Fruit fly (Drosophila melanogaster): Measurements from ENCODE around the gene POLDIP2.

Gene POLDIP2

dm6 chr3R:5467619-5468018 is at the start of gene POLDIP2:
POLDIP2 (plus strand) TSS chr3R:5467778.
- TF ChIP-seq CG8478 (optimal IDR thresholded peaks at IDR 0.05): no peak
- no peak for TF ChIP-seq CTCF (optimal IDR thresholded peaks at IDR 0.05)

dm6 chr3R:5420454-5420853 is 47.1 kb upstream of the POLDIP2 start:
- TF ChIP-seq CTCF (optimal IDR thresholded peaks at IDR 0.05) (no peak), CG8478 (optimal IDR thresholded peaks at IDR 0.05) (no peak)

dm6 chr3R:5422123-5422522 is 45.5 kb upstream of the POLDIP2 start:
- TF ChIP-seq CG8478 (optimal IDR thresholded peaks at IDR 0.05): no peak
- TF ChIP-seq CTCF (optimal IDR thresholded peaks at IDR 0.05): no peak

dm6 chr3R:5427157-5427556 is 40.4 kb upstream of the POLDIP2 start, which contains the start of gene CG12147:
CG12147 (minus strand) TSS chr3R:5427257.
- TF ChIP-seq CTCF (optimal IDR thresholded peaks at IDR 0.05) (no peak), CG8478 (optimal IDR thresholded peaks at IDR 0.05) (no peak)

- TF ChIP-seq CTCF (optimal IDR thresholded peaks at IDR 0.05) (no peak), CG8478 (optimal IDR thresholded peaks at IDR 0.05) (no peak)
Measured at dm6 chr3R:5429786-5430185, 37.8 kb upstream of the POLDIP2 start.

dm6 chr3R:5438750-5439149 is 28.8 kb upstream of the POLDIP2 start:
- TF ChIP-seq CTCF (optimal IDR thresholded peaks at IDR 0.05): no peak
- no peak for TF ChIP-seq CG8478 (optimal IDR thresholded peaks at IDR 0.05)

dm6 chr3R:5454334-5454733 is 13.2 kb upstream of the POLDIP2 start:
- TF ChIP-seq CG8478 (optimal IDR thresholded peaks at IDR 0.05) (no peak), CTCF (optimal IDR thresholded peaks at IDR 0.05) (no peak)

dm6 chr3R:5458627-5459026 is 9.0 kb upstream of the POLDIP2 start:
- TF ChIP-seq CTCF (optimal IDR thresholded peaks at IDR 0.05) (no peak), CG8478 (optimal IDR thresholded peaks at IDR 0.05) (no peak)

- TF ChIP-seq CG8478 (optimal IDR thresholded peaks at IDR 0.05): no peak
- TF ChIP-seq CTCF (optimal IDR thresholded peaks at IDR 0.05): no peak
Measured at dm6 chr3R:5463199-5463949, 4.2 kb upstream of the POLDIP2 start.

dm6 chr3R:5464481-5464880 is 3.1 kb upstream of the POLDIP2 start, which contains the start of gene PEK:
PEK (minus strand) TSS chr3R:5464753.
- TF ChIP-seq CG8478 (optimal IDR thresholded peaks at IDR 0.05) (no peak), CTCF (optimal IDR thresholded peaks at IDR 0.05) (no peak)

dm6 chr3R:5466875-5467274 is 703 bp upstream of the POLDIP2 start, which contains the start of gene RpL35A:
RpL35A (minus strand) TSS chr3R:5467101.
- TF ChIP-seq CTCF (optimal IDR thresholded peaks at IDR 0.05) (peak in 1 of 2 experiments; percentile 58), CG8478 (optimal IDR thresholded peaks at IDR 0.05) (no peak)

- TF ChIP-seq CTCF (optimal IDR thresholded peaks at IDR 0.05): no peak
- no peak for TF ChIP-seq CG8478 (optimal IDR thresholded peaks at IDR 0.05)
Measured at dm6 chr3R:5470586-5471283, 3.2 kb downstream of the POLDIP2 start, which contains the start of the genes mRpL44 and Snr1. mRpL44 (minus strand) TSS chr3R:5470636. Snr1 (plus strand) TSS chr3R:5470926.

- TF ChIP-seq CTCF (optimal IDR thresholded peaks at IDR 0.05): peak in 1 of 2 experiments; percentile 13
- no peak for TF ChIP-seq CG8478 (optimal IDR thresholded peaks at IDR 0.05)
Measured at dm6 chr3R:5474551-5474950, 7.0 kb downstream of the POLDIP2 start, which contains the start of the genes CG45100, HDAC3 and Hcs. CG45100 (minus strand) TSS chr3R:5474600. HDAC3 (minus strand) TSS chr3R:5474600. Hcs (plus strand) TSS chr3R:5474899.

- TF ChIP-seq CG8478 (optimal IDR thresholded peaks at IDR 0.05): no peak
- TF ChIP-seq CTCF (optimal IDR thresholded peaks at IDR 0.05): no peak
Measured at dm6 chr3R:5482790-5483189, 15.2 kb downstream of the POLDIP2 start.

dm6 chr3R:5483488-5484109 is 16.0 kb downstream of the POLDIP2 start, which contains the start of gene ksr:
ksr (minus strand) TSS chr3R:5483906.
- no peak for TF ChIP-seq CG8478 (optimal IDR thresholded peaks at IDR 0.05)
- TF ChIP-seq CTCF (optimal IDR thresholded peaks at IDR 0.05): no peak
